Worm (Caenorhabditis elegans) whole organism, mixed stage, embryonic: ENCODE results near the gene snf-6.

Source experiments
- blmp-1 ChIP-seq: fragments of 150-350 bp; optimal IDR thresholded peaks from 2 replicates; lab custom pipeline; 2014; ENCODE audit warnings: missing biosample characterization, missing genetic modification characterization
- ham-2 ChIP-seq: fragments of 200-800 bp; sonication (Bioruptor generic); optimal IDR thresholded peaks from 2 replicates; lab custom pipeline; 2018; ENCODE audit warnings: mild to moderate bottlenecking, missing genetic modification characterization, missing compliant biosample characterization
- hlh-1 ChIP-seq: fragments of 150-350 bp; optimal IDR thresholded peaks from 2 replicates; lab custom pipeline; 2014; ENCODE audit warnings: missing biosample characterization, missing genetic modification reagents, missing genetic modification characterization
- lsy-2 ChIP-seq: fragments of 150-350 bp; optimal IDR thresholded peaks from 2 replicates; lab custom pipeline; 2014; ENCODE audit warnings: missing biosample characterization, missing genetic modification characterization
- unc-39 ChIP-seq: fragments of 150-350 bp; optimal IDR thresholded peaks from 2 replicates; lab custom pipeline; 2014; ENCODE audit warnings: missing biosample characterization, missing genetic modification characterization
- ztf-11 ChIP-seq: fragments of 150-350 bp; optimal IDR thresholded peaks from 2 replicates; lab custom pipeline; 2014; ENCODE audit warnings: missing biosample characterization, missing genetic modification characterization

DNA sequence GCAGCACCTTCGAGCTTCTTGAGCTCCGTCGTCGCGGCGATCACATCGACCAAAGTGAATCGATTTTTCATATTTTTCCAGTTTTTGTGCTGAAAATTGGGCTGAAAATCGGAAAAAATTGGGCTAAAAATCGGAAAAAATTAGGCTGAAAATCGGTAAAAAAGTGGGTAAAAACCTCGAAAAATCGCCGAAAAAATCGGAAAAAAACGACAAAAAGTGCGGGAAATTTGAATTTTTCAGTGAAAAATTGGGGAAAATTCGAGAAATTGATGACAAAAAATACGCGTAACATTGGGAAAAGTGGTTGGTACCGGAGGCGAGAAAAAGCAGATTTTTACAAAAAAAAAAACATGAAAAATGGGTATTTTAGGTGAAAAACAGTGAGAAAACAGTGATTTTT is 49.2 kb downstream of the snf-6 start, which contains the start of gene Y82E9BR.18:
- TF ChIP-seq unc-39 (no peak), hlh-1 (tag; lab: Kevin White, UChicago) (no peak), lsy-2 (tag; lab: Kevin White, UChicago) (no peak), blmp-1 (tag; lab: Kevin White, UChicago) (no peak), ztf-11 (tag; lab: Kevin White, UChicago) (no peak), ham-2 (GFP tag; lab: Kevin White, UChicago) (no peak)
